Worm (Caenorhabditis elegans): ENCODE data around the gene K11H12.6.

Gene K11H12.6

ce11 chrIV:658497-659177, 8.5 kb upstream of the K11H12.6 start:
- no peak for TF ChIP-seq ceh-16 (tag; optimal IDR thresholded peaks at IDR 0.05)
- no peak for TF ChIP-seq ztf-1 (GFP tag; conservative IDR thresholded peaks at IDR 0.05)
- no peak for TF ChIP-seq alr-1 (tag; optimal IDR thresholded peaks at IDR 0.05)
- TF ChIP-seq elt-3 (tag; optimal IDR thresholded peaks at IDR 0.05) = no peak
- TF ChIP-seq nhr-129 (tag; optimal IDR thresholded peaks at IDR 0.05) = no peak
- TF ChIP-seq ama-1 (optimal IDR thresholded peaks at IDR 0.05) = peak; percentile 50

ce11 chrIV:659585-659984, 7.5 kb upstream of the K11H12.6 start:
- TF ChIP-seq nhr-237 (tag; optimal IDR thresholded peaks at IDR 0.05) (no peak), F13H6.1 (tag; optimal IDR thresholded peaks at IDR 0.05) (no peak), lin-11 (tag; optimal IDR thresholded peaks at IDR 0.05) (peak; percentile 21)

ce11 chrIV:661623-662022, 5.5 kb upstream of the K11H12.6 start:
- no peak for TF ChIP-seq ztf-11 (tag; optimal IDR thresholded peaks at IDR 0.05)
- no peak for TF ChIP-seq nhr-10 (tag; optimal IDR thresholded peaks at IDR 0.05)
- TF ChIP-seq mdl-1 (tag; optimal IDR thresholded peaks at IDR 0.05) = no peak
- no peak for TF ChIP-seq skn-1 (tag; optimal IDR thresholded peaks at IDR 0.05)
- no peak for TF ChIP-seq ceh-82 (tag; optimal IDR thresholded peaks at IDR 0.05)
- no peak for TF ChIP-seq egl-27 (tag; optimal IDR thresholded peaks at IDR 0.05)
- no peak for TF ChIP-seq Y55F3AM.14 (GFP tag; optimal IDR thresholded peaks at IDR 0.05)
- TF ChIP-seq alr-1 (tag; optimal IDR thresholded peaks at IDR 0.05) = no peak
- no peak for TF ChIP-seq mab-5 (tag; optimal IDR thresholded peaks at IDR 0.05)
- no peak for TF ChIP-seq unc-55 (GFP tag; optimal IDR thresholded peaks at IDR 0.05)

- no peak for TF ChIP-seq peb-1 (tag; optimal IDR thresholded peaks at IDR 0.05)
- no peak for TF ChIP-seq crh-2 (tag; optimal IDR thresholded peaks at IDR 0.05)
- no peak for TF ChIP-seq ceh-16 (tag; optimal IDR thresholded peaks at IDR 0.05)
- no peak for TF ChIP-seq lin-11 (tag; optimal IDR thresholded peaks at IDR 0.05)
- TF ChIP-seq nhr-21 (tag; optimal IDR thresholded peaks at IDR 0.05) = no peak
- TF ChIP-seq nhr-129 (tag; optimal IDR thresholded peaks at IDR 0.05) = peak; percentile 10
- peak in 1 of 2 experiments; percentile 14 for TF ChIP-seq lsy-2 (tag; optimal IDR thresholded peaks at IDR 0.05)
- no peak for TF ChIP-seq ztf-4 (tag; optimal IDR thresholded peaks at IDR 0.05)
- no peak for TF ChIP-seq egl-27 (tag; optimal IDR thresholded peaks at IDR 0.05)
- no peak for TF ChIP-seq nhr-6 (tag; optimal IDR thresholded peaks at IDR 0.05)
- TF ChIP-seq nhr-12 (tag; optimal IDR thresholded peaks at IDR 0.05) = no peak
- no peak for TF ChIP-seq snpc-4 (tag; optimal IDR thresholded peaks at IDR 0.05)
- no peak for TF ChIP-seq fos-1 (tag; optimal IDR thresholded peaks at IDR 0.05)
- TF ChIP-seq zag-1 (tag; optimal IDR thresholded peaks at IDR 0.05) = no peak
- TF ChIP-seq C34F6.9 (tag; optimal IDR thresholded peaks at IDR 0.05) = peak; percentile 29
- TF ChIP-seq mdl-1 (tag; optimal IDR thresholded peaks at IDR 0.05) = no peak
- TF ChIP-seq nhr-23 (tag; optimal IDR thresholded peaks at IDR 0.05) = no peak
- no peak for TF ChIP-seq ZK546.5 (tag; optimal IDR thresholded peaks at IDR 0.05)
- TF ChIP-seq nhr-11 (tag; optimal IDR thresholded peaks at IDR 0.05) = no peak
- no peak for TF ChIP-seq lin-13 (GFP tag; optimal IDR thresholded peaks at IDR 0.05)
- TF ChIP-seq nhr-25 (tag; optimal IDR thresholded peaks at IDR 0.05) = peak; percentile 29
- TF ChIP-seq unc-62 (GFP tag; optimal IDR thresholded peaks at IDR 0.05) = no peak
- TF ChIP-seq sem-4 (tag; optimal IDR thresholded peaks at IDR 0.05) = no peak
- TF ChIP-seq unc-55 (GFP tag; optimal IDR thresholded peaks at IDR 0.05) = no peak
- no peak for TF ChIP-seq blmp-1 (tag; optimal IDR thresholded peaks at IDR 0.05; ENCODE audit: insufficient read depth)
These were observed 3.0 kb upstream of the K11H12.6 start for ce11 chrIV:664122-664521.

- TF ChIP-seq skn-1 (tag; optimal IDR thresholded peaks at IDR 0.05) = no peak
- no peak for TF ChIP-seq unc-62 (GFP tag; optimal IDR thresholded peaks at IDR 0.05)
- TF ChIP-seq sma-3 (GFP tag; optimal IDR thresholded peaks at IDR 0.05) = no peak
- TF ChIP-seq nhr-21 (tag; optimal IDR thresholded peaks at IDR 0.05) = no peak
- TF ChIP-seq elt-3 (tag; optimal IDR thresholded peaks at IDR 0.05) = no peak
- TF ChIP-seq ama-1 (optimal IDR thresholded peaks at IDR 0.05) = no peak
- no peak for TF ChIP-seq nhr-6 (tag; optimal IDR thresholded peaks at IDR 0.05)
- no peak for TF ChIP-seq lin-13 (GFP tag; optimal IDR thresholded peaks at IDR 0.05)
- TF ChIP-seq gmeb-1 (tag; optimal IDR thresholded peaks at IDR 0.05) = no peak
- no peak for TF ChIP-seq nhr-77 (tag; optimal IDR thresholded peaks at IDR 0.05)
- TF ChIP-seq elt-1 (tag; optimal IDR thresholded peaks at IDR 0.05) = no peak
- no peak for TF ChIP-seq F13H6.1 (tag; optimal IDR thresholded peaks at IDR 0.05)
These were observed 1.9 kb upstream of the K11H12.6 start, which contains the start of gene K11H12.7 for ce11 chrIV:665225-665624. Gene K11H12.7 (plus strand): TSS chrIV:665525.
